Worm (Caenorhabditis elegans): ENCODE measurements around the gene nhr-229.

ce11 chrIV:17005734-17006133 lies 24.7 kb downstream of the nhr-229 start:
- TF ChIP-seq dao-5 (tag; optimal IDR thresholded peaks at IDR 0.05) (no peak), him-1 (tag; optimal IDR thresholded peaks at IDR 0.05) (no peak), W03F9.2 (tag; optimal IDR thresholded peaks at IDR 0.05) (no peak)
